Fruit fly (Drosophila melanogaster): Measurements from ENCODE around the gene Mob2.

Gene Mob2

dm6 chr3L:11493090-11493807, 68.8 kb downstream of the Mob2 start (continued):
- TF ChIP-seq HLH54F (GFP tag; optimal IDR thresholded peaks at IDR 0.05) (no peak), CG42726 (GFP tag; IDR thresholded peaks at IDR 0.05; ENCODE audit: partially characterized antibody) (peak; percentile 30; the same call in 1 of the 2 replicates), CG12299 (tag; optimal IDR thresholded peaks at IDR 0.05) (peak; percentile 9), CG3995 (GFP tag; optimal IDR thresholded peaks at IDR 0.05) (no peak), CG17385 (GFP tag; optimal IDR thresholded peaks at IDR 0.05) (peak; percentile 32), lab (GFP tag; optimal IDR thresholded peaks at IDR 0.05) (peak; percentile 45), vvl (GFP tag; IDR thresholded peaks at IDR 0.05) (peak; percentile 61; the same call in 1 of the 2 replicates), CG32532 (GFP tag; IDR thresholded peaks at IDR 0.05) (peak; percentile 48; the same call in 1 of the 2 replicates), CTCF (GFP tag; optimal IDR thresholded peaks at IDR 0.05) (peak; percentile 6), bsh (GFP tag; optimal IDR thresholded peaks at IDR 0.05) (peak in 1 of 2 experiments; percentile 48), D19A (tag; optimal IDR thresholded peaks at IDR 0.05) (no peak), ewg (GFP tag; optimal IDR thresholded peaks at IDR 0.05) (peak; percentile 93), Dref (GFP tag; IDR thresholded peaks at IDR 0.05) (no peak), CG1832 (GFP tag; optimal IDR thresholded peaks at IDR 0.05) (peak; percentile 45), Rfx (GFP tag; IDR thresholded peaks at IDR 0.05) (0 out of 2 replicates have a peak, but pooled peaks have one; percentile 68), CG4707 (GFP tag; optimal IDR thresholded peaks at IDR 0.05) (peak; percentile 41), bowl (GFP tag; IDR thresholded peaks at IDR 0.05) (no peak), CG6813 (GFP tag; optimal IDR thresholded peaks at IDR 0.05) (peak; percentile 51), onecut (GFP tag; IDR thresholded peaks at IDR 0.05) (peak; percentile 51), bbx (GFP tag; IDR thresholded peaks at IDR 0.05; ENCODE audit: partially characterized antibody) (peak; percentile 55), nerfin-1 (tag; optimal IDR thresholded peaks at IDR 0.05) (peak; percentile 59), CG5953 (GFP tag; IDR thresholded peaks at IDR 0.05) (no peak), CG31441 (GFP tag; IDR thresholded peaks at IDR 0.05) (0 out of 2 replicates have a peak, but pooled peaks have one; percentile 9), CG8281 (tag; optimal IDR thresholded peaks at IDR 0.05) (no peak), CG30403 (GFP tag; optimal IDR thresholded peaks at IDR 0.05) (no peak), CG31365 (tag; optimal IDR thresholded peaks at IDR 0.05) (peak; percentile 40), CG4424 (GFP tag; optimal IDR thresholded peaks at IDR 0.05) (no peak), pzg (GFP tag; optimal IDR thresholded peaks at IDR 0.05) (peak; percentile 1), CG8290 (GFP tag; optimal IDR thresholded peaks at IDR 0.05) (no peak), CG8290 (tag; optimal IDR thresholded peaks at IDR 0.05) (peak in 1 of 2 experiments; percentile 44), CG9727 (GFP tag; optimal IDR thresholded peaks at IDR 0.05) (peak; percentile 16), HLHmδ (GFP tag; optimal IDR thresholded peaks at IDR 0.05) (peak; percentile 86), Meics (GFP tag; optimal IDR thresholded peaks at IDR 0.05) (peak; percentile 10), Fer1 (GFP tag; optimal IDR thresholded peaks at IDR 0.05) (peak; percentile 67), HLH3B (GFP tag; IDR thresholded peaks at IDR 0.05) (peak; percentile 11; the same call in 1 of the 2 replicates), NfI (GFP tag; optimal IDR thresholded peaks at IDR 0.05) (peak; percentile 4), pros (GFP tag; optimal IDR thresholded peaks at IDR 0.05) (peak; percentile 51), ci (GFP tag; IDR thresholded peaks at IDR 0.05) (peak; percentile 76; the same call in 2 of the 3 replicates), CG12155 (GFP tag; optimal IDR thresholded peaks at IDR 0.05) (no peak), CG5180 (GFP tag; optimal IDR thresholded peaks at IDR 0.05) (peak; percentile 28), CG2712 (tag; optimal IDR thresholded peaks at IDR 0.05) (no peak), B-H2 (GFP tag; optimal IDR thresholded peaks at IDR 0.05) (peak; percentile 24), CG10209 (GFP tag; optimal IDR thresholded peaks at IDR 0.05) (peak; percentile 14), CrebB (tag; optimal IDR thresholded peaks at IDR 0.05) (peak; percentile 63), CG13296 (GFP tag; optimal IDR thresholded peaks at IDR 0.05) (peak; percentile 37), wek (GFP tag; optimal IDR thresholded peaks at IDR 0.05) (peak; percentile 67), NC2β (GFP tag; optimal IDR thresholded peaks at IDR 0.05) (no peak), TFAM (GFP tag; optimal IDR thresholded peaks at IDR 0.05) (no peak), Scr (GFP tag; IDR thresholded peaks at IDR 0.05; ENCODE audit: partially characterized antibody) (peak; percentile 25; the same call in 1 of the 2 replicates)

All from whole organism, embryonic.